Fruit fly (Drosophila melanogaster): ENCODE measurements around the gene eIF3e.
A peak's percentile ranks its signal among the peaks of the same experiment; 100 is the strongest.

The eIF3e gene

dm6 chr3L:16808139-16808538 lies 21.4 kb upstream of the eIF3e start (continued):
- TF ChIP-seq CG31224 (GFP tag; IDR thresholded peaks at IDR 0.05) = no peak
- peak; percentile 89 for TF ChIP-seq Ets97D (GFP tag; optimal IDR thresholded peaks at IDR 0.05)
- TF ChIP-seq CG7556 (GFP tag; optimal IDR thresholded peaks at IDR 0.05) = no peak
- TF ChIP-seq Sin3A (optimal IDR thresholded peaks at IDR 0.05) = peak; percentile 21
- no peak for TF ChIP-seq CG15696 (tag; optimal IDR thresholded peaks at IDR 0.05)
- no peak for TF ChIP-seq Lpt (GFP tag; optimal IDR thresholded peaks at IDR 0.05)
- TF ChIP-seq tgo (GFP tag; IDR thresholded peaks at IDR 0.05) = no peak
- no peak for TF ChIP-seq CG9437 (GFP tag; optimal IDR thresholded peaks at IDR 0.05)
- peak; percentile 11 for TF ChIP-seq mam (GFP tag; optimal IDR thresholded peaks at IDR 0.05)
- TF ChIP-seq caup (GFP tag; optimal IDR thresholded peaks at IDR 0.05; ENCODE audit: severe bottlenecking) = no peak
- no peak for TF ChIP-seq bsh (GFP tag; optimal IDR thresholded peaks at IDR 0.05)
- TF ChIP-seq Lhr (GFP tag; optimal IDR thresholded peaks at IDR 0.05) = peak; percentile 91
- no peak for TF ChIP-seq CG7786 (GFP tag; optimal IDR thresholded peaks at IDR 0.05)
- peak; percentile 47 for TF ChIP-seq CG2712 (tag; optimal IDR thresholded peaks at IDR 0.05)
- TF ChIP-seq sens-2 (GFP tag; IDR thresholded peaks at IDR 0.05) = no peak
- TF ChIP-seq kay (GFP tag; optimal IDR thresholded peaks at IDR 0.05) = peak; percentile 40
- no peak for TF ChIP-seq bcd (GFP tag; optimal IDR thresholded peaks at IDR 0.05)
- no peak for TF ChIP-seq chn (GFP tag; optimal IDR thresholded peaks at IDR 0.05)
- TF ChIP-seq CG2875 (GFP tag; optimal IDR thresholded peaks at IDR 0.05) = no peak
- TF ChIP-seq CG10267 (tag; optimal IDR thresholded peaks at IDR 0.05) = peak; percentile 44
- TF ChIP-seq Awh (GFP tag; IDR thresholded peaks at IDR 0.05) = no peak
- peak; percentile 59 for TF ChIP-seq gsb-n (tag; optimal IDR thresholded peaks at IDR 0.05)
- TF ChIP-seq scrt (GFP tag; optimal IDR thresholded peaks at IDR 0.05) = no peak
- TF ChIP-seq CG7372 (GFP tag; IDR thresholded peaks at IDR 0.05) = no peak
- peak; percentile 99 for TF ChIP-seq CG10462 (GFP tag; optimal IDR thresholded peaks at IDR 0.05)
- no peak for TF ChIP-seq CG3065 (GFP tag; optimal IDR thresholded peaks at IDR 0.05)
- TF ChIP-seq CG17568 (GFP tag; optimal IDR thresholded peaks at IDR 0.05) = no peak
- no peak for TF ChIP-seq CG12299 (tag; optimal IDR thresholded peaks at IDR 0.05)
- no peak for TF ChIP-seq CG7963 (GFP tag; IDR thresholded peaks at IDR 0.05; ENCODE audit: partially characterized antibody)
- TF ChIP-seq CoRest (tag; optimal IDR thresholded peaks at IDR 0.05) = peak; percentile 90
- no peak for TF ChIP-seq lab (GFP tag; optimal IDR thresholded peaks at IDR 0.05)
- TF ChIP-seq peb (GFP tag; IDR thresholded peaks at IDR 0.05) = no peak
- no peak for TF ChIP-seq Asciz (GFP tag; optimal IDR thresholded peaks at IDR 0.05)
- TF ChIP-seq zen2 (GFP tag; IDR thresholded peaks at IDR 0.05; ENCODE audit: partially characterized antibody) = no peak
- TF ChIP-seq CG8478 (optimal IDR thresholded peaks at IDR 0.05) = no peak
- no peak for TF ChIP-seq CG6765 (GFP tag; optimal IDR thresholded peaks at IDR 0.05)
- TF ChIP-seq CG11723 (GFP tag; optimal IDR thresholded peaks at IDR 0.05) = no peak
- peak; percentile 38 for TF ChIP-seq CG12769 (tag; optimal IDR thresholded peaks at IDR 0.05)
- no peak for TF ChIP-seq CG15073 (GFP tag; optimal IDR thresholded peaks at IDR 0.05)
- peak; percentile 100 for TF ChIP-seq CG18011 (GFP tag; optimal IDR thresholded peaks at IDR 0.05)
- no peak for TF ChIP-seq Hr78 (GFP tag; optimal IDR thresholded peaks at IDR 0.05)
- TF ChIP-seq BEAF-32 (GFP tag; optimal IDR thresholded peaks at IDR 0.05) = peak; percentile 49
- no peak for TF ChIP-seq az2 (GFP tag; optimal IDR thresholded peaks at IDR 0.05)
- TF ChIP-seq lilli (GFP tag; optimal IDR thresholded peaks at IDR 0.05) = peak; percentile 6
- TF ChIP-seq esg (GFP tag; conservative IDR thresholded peaks at IDR 0.05) = no peak
- TF ChIP-seq CG4424 (GFP tag; optimal IDR thresholded peaks at IDR 0.05) = no peak
- no peak for TF ChIP-seq CG4820 (GFP tag; optimal IDR thresholded peaks at IDR 0.05)
- TF ChIP-seq CG2889 (GFP tag; IDR thresholded peaks at IDR 0.05) = no peak
- TF ChIP-seq lbe (GFP tag; optimal IDR thresholded peaks at IDR 0.05) = no peak
- TF ChIP-seq CG10274 (GFP tag; optimal IDR thresholded peaks at IDR 0.05) = no peak
- TF ChIP-seq NFAT (GFP tag; IDR thresholded peaks at IDR 0.05) = peak; percentile 29; the same call in 1 of the 2 replicates
- no peak for TF ChIP-seq Dfd (GFP tag; optimal IDR thresholded peaks at IDR 0.05)
